Fruit fly (Drosophila melanogaster) whole organism, wandering third instar larva: Measurements from ENCODE around the gene LManII.

ENCODE experiments used
- CG9705 ChIP-seq: fragments of 200-800 bp; sonication (Bioruptor generic); optimal IDR thresholded peaks from 2 replicates; lab custom pipeline; 2018; ENCODE audit warnings: missing biosample characterization, mild to moderate bottlenecking, missing genetic modification characterization
- Hr83 ChIP-seq: fragments of 200-300 bp; sonication (Bioruptor generic); optimal IDR thresholded peaks from 2 replicates; lab custom pipeline; 2016; ENCODE audit warnings: missing biosample characterization, mild to moderate bottlenecking, missing genetic modification characterization, moderate library complexity; ENCODE audit not compliant: poor library complexity, severe bottlenecking
- OdsH ChIP-seq: fragments of 200-800 bp; sonication (Bioruptor generic); optimal IDR thresholded peaks from 2 replicates; lab custom pipeline; 2016; ENCODE audit warnings: missing biosample characterization, mild to moderate bottlenecking, missing genetic modification characterization
- Vsx2 ChIP-seq: fragments of 200-300, 225-300 bp; sonication (Bioruptor generic); optimal IDR thresholded peaks from 2 replicates; lab custom pipeline; 2018; ENCODE audit warnings: missing biosample characterization, missing genetic modification characterization; ENCODE audit not compliant: partially characterized antibody
- dmrt93B ChIP-seq: fragments of 200-800 bp; sonication (Bioruptor generic); optimal IDR thresholded peaks from 2 replicates; lab custom pipeline; 2018; ENCODE audit warnings: missing biosample characterization, mild to moderate bottlenecking, missing genetic modification characterization
- sage ChIP-seq: fragments of 200-800 bp; sonication (Bioruptor generic); optimal IDR thresholded peaks from 2 replicates; lab custom pipeline; 2016; ENCODE audit warnings: missing biosample characterization, mild to moderate bottlenecking, missing genetic modification characterization
- usp ChIP-seq: fragments of >200 bp; optimal IDR thresholded peaks from 2 replicates; lab custom pipeline; 2017; ENCODE audit warnings: missing biosample characterization, missing genetic modification characterization
- woc ChIP-seq: sonication (Bioruptor generic); optimal IDR thresholded peaks from 2 replicates; lab custom pipeline; 2016; ENCODE audit warnings: missing biosample characterization, mild to moderate bottlenecking, missing genetic modification characterization

dm6 chr2L:10505345-10505744 is 47.9 kb downstream of the LManII start:
- TF ChIP-seq OdsH (GFP tag; lab: Kevin White, UChicago) = no peak
- no peak for TF ChIP-seq sage (GFP tag; lab: Kevin White, UChicago)
- no peak for TF ChIP-seq CG9705 (GFP tag; lab: Kevin White, UChicago)
- TF ChIP-seq Vsx2 (GFP tag; lab: Kevin White, UChicago) = no peak
- no peak for TF ChIP-seq Hr83 (GFP tag; lab: Kevin White, UChicago)
- no peak for TF ChIP-seq dmrt93B (GFP tag; lab: Kevin White, UChicago)
- TF ChIP-seq usp (GFP tag; lab: Kevin White, UChicago) = no peak
- no peak for TF ChIP-seq woc (GFP tag; lab: Kevin White, UChicago)
